Worm (Caenorhabditis elegans): ENCODE results near the gene Y57G11C.8.

ce11 chrIV:14781537-14781936 is at the start of gene Y57G11C.8:
- TF ChIP-seq ama-1 (optimal IDR thresholded peaks at IDR 0.05): no peak
- no peak for TF ChIP-seq unc-3 (GFP tag; conservative IDR thresholded peaks at IDR 0.05)
- no peak for TF ChIP-seq unc-3 (tag; optimal IDR thresholded peaks at IDR 0.05)
- TF ChIP-seq ceh-45 (GFP tag; IDR thresholded peaks at IDR 0.05): no peak
- no peak for TF ChIP-seq fkh-10 (GFP tag; optimal IDR thresholded peaks at IDR 0.05)
- no peak for TF ChIP-seq ceh-18 (tag; optimal IDR thresholded peaks at IDR 0.05)
- TF ChIP-seq mec-3 (tag; optimal IDR thresholded peaks at IDR 0.05; ENCODE audit: borderline replicate concordance): no peak
- no peak for TF ChIP-seq zip-5 (tag; optimal IDR thresholded peaks at IDR 0.05)
- no peak for TF ChIP-seq nhr-11 (tag; optimal IDR thresholded peaks at IDR 0.05)
- no peak for TF ChIP-seq fkh-6 (tag; optimal IDR thresholded peaks at IDR 0.05)
- TF ChIP-seq T23F11.4 (GFP tag; optimal IDR thresholded peaks at IDR 0.05): no peak
- TF ChIP-seq dmd-4 (tag; optimal IDR thresholded peaks at IDR 0.05; ENCODE audit: borderline replicate concordance): no peak
